Worm (Caenorhabditis elegans) whole organism, mixed stage, embryonic: ENCODE data around the gene M01B2.10.
"Not testable (repeated sequence)": the region's sequence is repeated elsewhere in the genome, so short reads cannot be mapped to it uniquely, and the experiment has no call there.

ENCODE experiments used
- lsy-2 ChIP-seq: fragments of 150-350 bp; optimal IDR thresholded peaks from 2 replicates; lab custom pipeline; 2014; ENCODE audit warnings: missing biosample characterization, missing genetic modification characterization
- nhr-28 ChIP-seq: fragments of 150-350 bp; optimal IDR thresholded peaks from 2 replicates; lab custom pipeline; 2014; ENCODE audit warnings: missing biosample characterization, missing genetic modification characterization
- snpc-4 ChIP-seq: fragments of 150-350 bp; optimal IDR thresholded peaks from 2 replicates; lab custom pipeline; 2014; ENCODE audit warnings: missing biosample characterization, missing genetic modification characterization

DNA sequence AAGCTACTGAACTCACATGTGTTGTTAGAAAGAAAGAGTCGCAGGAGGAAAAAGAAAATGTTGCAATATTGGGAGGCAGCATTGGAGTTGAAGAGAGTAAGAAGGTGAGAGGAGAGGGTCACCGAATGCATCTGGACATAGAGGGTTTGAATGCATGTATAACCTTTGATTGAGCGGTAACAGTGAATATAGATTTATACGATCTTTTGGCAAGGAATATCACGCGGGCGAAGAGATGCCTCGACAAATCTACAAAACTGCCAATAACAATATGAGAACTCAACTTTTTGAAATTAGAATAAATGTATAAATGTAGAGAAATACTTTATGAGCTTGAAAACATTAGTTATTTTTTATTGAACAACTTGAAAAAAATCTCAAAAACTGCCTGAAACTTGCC, at the start of gene M01B2.10:
- not testable (repeated sequence) for TF ChIP-seq snpc-4, nhr-28, lsy-2 (tag; lab: Kevin White, UChicago)
